Worm (Caenorhabditis elegans) whole organism, late embryonic: ENCODE results near the gene ZK809.5.
A peak's percentile ranks its signal among the peaks of the same experiment; 100 is the strongest.

Experiments used
- C08G9.2 ChIP-seq: sonication (generic microtip); optimal IDR thresholded peaks from 2 replicates; lab custom pipeline; 2016; ENCODE audit warnings: mild to moderate bottlenecking, missing genetic modification characterization, moderate library complexity, missing compliant biosample characterization
- F13H6.1 ChIP-seq: sonication (generic microtip); optimal IDR thresholded peaks from 2 replicates; lab custom pipeline; 2016; ENCODE audit warnings: missing genetic modification characterization, missing compliant biosample characterization
- K02D7.2 ChIP-seq: sonication (generic microtip); optimal IDR thresholded peaks from 2 replicates; lab custom pipeline; 2017; ENCODE audit warnings: mild to moderate bottlenecking, missing genetic modification characterization, missing compliant biosample characterization
- T23F11.4 ChIP-seq: fragments of 200-800 bp; sonication (Bioruptor generic); optimal IDR thresholded peaks from 2 replicates; lab custom pipeline; 2018; ENCODE audit warnings: mild to moderate bottlenecking, missing genetic modification characterization, missing compliant biosample characterization
- ceh-19 ChIP-seq: fragments of 200-800 bp; sonication (Bioruptor generic); optimal IDR thresholded peaks from 2 replicates; lab custom pipeline; 2018; ENCODE audit warnings: mild to moderate bottlenecking, missing genetic modification characterization, missing compliant biosample characterization
- ceh-24 ChIP-seq: sonication (generic microtip); optimal IDR thresholded peaks from 2 replicates; lab custom pipeline; 2016; ENCODE audit warnings: mild to moderate bottlenecking, missing genetic modification characterization, missing compliant biosample characterization
- ceh-30 ChIP-seq: fragments of 150-350 bp; optimal IDR thresholded peaks from 2 replicates; lab custom pipeline; 2014; ENCODE audit warnings: missing biosample characterization, missing genetic modification characterization
- ceh-45 ChIP-seq: fragments of 200-800 bp; sonication (Bioruptor generic); IDR thresholded peaks from 2 replicates; pipeline ENCODE4 v1.3.6; 2022; ENCODE audit warnings: missing genetic modification reagents, missing genetic modification characterization, missing compliant biosample characterization
- ceh-48 ChIP-seq: sonication (generic microtip); optimal IDR thresholded peaks from 2 replicates; lab custom pipeline; 2016; ENCODE audit warnings: missing genetic modification characterization, inconsistent platforms, missing compliant biosample characterization
- ceh-6 ChIP-seq: fragments of 200-800 bp; sonication (Bioruptor generic); optimal IDR thresholded peaks from 2 replicates; lab custom pipeline; 2018; ENCODE audit warnings: mild to moderate bottlenecking, missing genetic modification characterization, missing compliant biosample characterization
- dmd-4 ChIP-seq: sonication (generic microtip); optimal IDR thresholded peaks from 2 replicates; lab custom pipeline; 2016; ENCODE audit warnings: borderline replicate concordance, missing genetic modification characterization, missing compliant biosample characterization
- elt-2 ChIP-seq: sonication (generic microtip); optimal IDR thresholded peaks from 2 replicates; lab custom pipeline; 2016; ENCODE audit warnings: missing genetic modification reagents, missing genetic modification characterization, missing compliant biosample characterization
- elt-4 ChIP-seq: sonication (generic microtip); optimal IDR thresholded peaks from 2 replicates; lab custom pipeline; 2016; ENCODE audit warnings: missing genetic modification characterization, missing compliant biosample characterization
- ets-4 ChIP-seq: sonication (generic microtip); optimal IDR thresholded peaks from 2 replicates; lab custom pipeline; 2016; ENCODE audit warnings: missing genetic modification characterization, missing compliant biosample characterization
- eyg-1 ChIP-seq: sonication (generic microtip); optimal IDR thresholded peaks from 2 replicates; lab custom pipeline; 2016; ENCODE audit warnings: missing genotype, missing genetic modification characterization, missing compliant biosample characterization
- fax-1 ChIP-seq: sonication (generic microtip); optimal IDR thresholded peaks from 2 replicates; lab custom pipeline; 2016; ENCODE audit warnings: missing genotype, missing genetic modification characterization, missing compliant biosample characterization
- fkh-10 ChIP-seq: fragments of 150-350 bp; optimal IDR thresholded peaks from 2 replicates; lab custom pipeline; 2014; ENCODE audit warnings: missing biosample characterization, missing genetic modification reagents, missing genetic modification characterization
- gmeb-2 ChIP-seq: sonication (generic microtip); optimal IDR thresholded peaks from 2 replicates; lab custom pipeline; 2016; ENCODE audit warnings: missing genetic modification characterization, inconsistent platforms, missing compliant biosample characterization
- hlh-15 ChIP-seq: sonication (generic microtip); optimal IDR thresholded peaks from 2 replicates; lab custom pipeline; 2016; ENCODE audit warnings: missing genetic modification characterization, missing compliant biosample characterization
- hlh-30 ChIP-seq: sonication (generic microtip); optimal IDR thresholded peaks from 2 replicates; lab custom pipeline; 2017; ENCODE audit warnings: antibody characterized with exemption, missing genetic modification characterization, missing compliant biosample characterization; ENCODE audit not compliant: insufficient read depth
- hlh-8 ChIP-seq: sonication (generic microtip); optimal IDR thresholded peaks from 2 replicates; lab custom pipeline; 2016; ENCODE audit warnings: missing genotype, missing genetic modification characterization, missing compliant biosample characterization
- lim-6 ChIP-seq: sonication (generic microtip); optimal IDR thresholded peaks from 2 replicates; lab custom pipeline; 2016; ENCODE audit warnings: missing genetic modification characterization, missing compliant biosample characterization
- nhr-232 ChIP-seq: sonication (generic microtip); optimal IDR thresholded peaks from 2 replicates; lab custom pipeline; 2016; ENCODE audit warnings: missing genetic modification characterization, missing compliant biosample characterization
- npax-4 ChIP-seq: sonication (generic microtip); optimal IDR thresholded peaks from 2 replicates; lab custom pipeline; 2016; ENCODE audit warnings: missing genetic modification characterization, missing compliant biosample characterization
- pat-9 ChIP-seq: fragments of 200-800 bp; sonication (Bioruptor generic); optimal IDR thresholded peaks from 2 replicates; lab custom pipeline; 2018; ENCODE audit warnings: mild to moderate bottlenecking, missing genetic modification characterization, moderate library complexity, missing compliant biosample characterization
- pax-1 ChIP-seq: fragments of 150-350 bp; optimal IDR thresholded peaks from 2 replicates; lab custom pipeline; 2014; ENCODE audit warnings: missing biosample characterization, missing genetic modification characterization
- pha-2 ChIP-seq: sonication (generic microtip); optimal IDR thresholded peaks from 2 replicates; lab custom pipeline; 2017; ENCODE audit warnings: mild to moderate bottlenecking, missing genetic modification characterization, missing compliant biosample characterization
- pros-1 ChIP-seq: fragments of 150-350 bp; optimal IDR thresholded peaks from 2 replicates; lab custom pipeline; 2014; ENCODE audit warnings: missing biosample characterization, missing genetic modification reagents, missing genetic modification characterization
- ref-2 ChIP-seq: sonication (generic microtip); optimal IDR thresholded peaks from 2 replicates; lab custom pipeline; 2016; ENCODE audit warnings: missing genetic modification characterization, missing compliant biosample characterization
- rnt-1 ChIP-seq: sonication (generic microtip); optimal IDR thresholded peaks from 2 replicates; lab custom pipeline; 2016; ENCODE audit warnings: missing genetic modification characterization, missing compliant biosample characterization
- tbx-2 ChIP-seq: sonication (generic microtip); optimal IDR thresholded peaks from 2 replicates; lab custom pipeline; 2016; ENCODE audit warnings: missing genetic modification characterization, missing compliant biosample characterization
- unc-3 ChIP-seq, 2 experiments: fragments of 200-800 bp in 1 of 2; sonication (Bioruptor generic) in 1 of 2; sonication (generic microtip) in 1 of 2; conservative IDR thresholded peaks in 1 of 2; optimal IDR thresholded peaks in 1 of 2; 2 replicates each; pipeline versions ENCODE4 v1.3.6 to Lab custom; 2016 to 2022; ENCODE audit warnings: missing compliant biosample characterization in 2 of 2, missing genetic modification characterization in 2 of 2, missing genetic modification reagents in 1 of 2
- unc-42 ChIP-seq: sonication (generic microtip); optimal IDR thresholded peaks from 2 replicates; lab custom pipeline; 2016; ENCODE audit warnings: missing genotype, missing genetic modification characterization, missing compliant biosample characterization
- unc-55 ChIP-seq: sonication (generic microtip); optimal IDR thresholded peaks from 2 replicates; lab custom pipeline; 2017; ENCODE audit warnings: missing biosample characterization, missing genetic modification reagents, missing genetic modification characterization
- unc-86 ChIP-seq: sonication (generic microtip); optimal IDR thresholded peaks from 2 replicates; lab custom pipeline; 2016; ENCODE audit warnings: missing genetic modification characterization, missing compliant biosample characterization

The ZK809.5 gene

ce11 chrIV:11636409-11636723 is 20.2 kb upstream of the ZK809.5 start, which contains the start of gene F58B3.6:
Gene F58B3.6, plus strand, starts transcription at chrIV:11636648.
- TF ChIP-seq hlh-30 (tag; lab: Kevin White, UChicago) (peak; percentile 67), ceh-19 (GFP tag; lab: Kevin White, UChicago) (no peak)
- TF ChIP-seq, all 69 proteins: peak for 1

- TF ChIP-seq rnt-1 (tag; lab: Kevin White, UChicago) (no peak), ceh-30 (tag; lab: Kevin White, UChicago) (no peak), ceh-19 (GFP tag; lab: Kevin White, UChicago) (no peak), ets-4 (no peak), eyg-1 (no peak), ceh-45 (GFP tag; lab: Robert Waterston, UW) (no peak), lim-6 (tag; lab: Kevin White, UChicago) (no peak), dmd-4 (no peak), F13H6.1 (no peak), unc-86 (tag; lab: Kevin White, UChicago) (no peak), unc-42 (tag; lab: Kevin White, UChicago) (no peak), unc-3 (GFP tag; conservative IDR thresholded peaks at IDR 0.05; lab: Robert Waterston, UW) (no peak), unc-3 (tag; optimal IDR thresholded peaks at IDR 0.05; lab: Kevin White, UChicago) (no peak), hlh-30 (tag; lab: Kevin White, UChicago) (no peak), K02D7.2 (tag; lab: Kevin White, UChicago) (no peak), elt-4 (tag; lab: Kevin White, UChicago) (no peak), hlh-15 (tag; lab: Kevin White, UChicago) (no peak), pat-9 (tag; lab: Kevin White, UChicago) (no peak), fax-1 (tag; lab: Kevin White, UChicago) (no peak)
- TF ChIP-seq, all 69 proteins: peak for 0
These were observed 18.5 kb upstream of the ZK809.5 start, which contains the start of gene rbm-17 for ce11 chrIV:11638016-11638415. Gene rbm-17, plus strand, starts transcription at chrIV:11638316.

- peak; percentile 71 for TF ChIP-seq elt-2 (tag; lab: Kevin White, UChicago)
- no peak for TF ChIP-seq hlh-8 (tag; lab: Kevin White, UChicago)
- TF ChIP-seq, all 69 proteins: peak for 1
These were observed 15.6 kb upstream of the ZK809.5 start, which contains the start of gene ttr-50 for ce11 chrIV:11640915-11641314. Gene ttr-50, minus strand, starts transcription at chrIV:11641015.

- no peak for TF ChIP-seq pha-2 (tag; lab: Kevin White, UChicago)
- no peak for TF ChIP-seq F13H6.1
- no peak for TF ChIP-seq rnt-1 (tag; lab: Kevin White, UChicago)
- TF ChIP-seq gmeb-2 (tag; lab: Kevin White, UChicago): no peak
- TF ChIP-seq ets-4: no peak
- TF ChIP-seq npax-4 (tag; lab: Kevin White, UChicago): no peak
- no peak for TF ChIP-seq pax-1 (tag; lab: Kevin White, UChicago)
- no peak for TF ChIP-seq pros-1 (tag; lab: Kevin White, UChicago)
These were observed 14.7 kb upstream of the ZK809.5 start, which contains the start of gene ZK809.1 for ce11 chrIV:11641802-11642201. Gene ZK809.1, plus strand, starts transcription at chrIV:11642102.

- TF ChIP-seq nhr-232 (tag; lab: Kevin White, UChicago): no peak
- TF ChIP-seq pros-1 (tag; lab: Kevin White, UChicago): no peak
- TF ChIP-seq fkh-10 (GFP tag; lab: Kevin White, UChicago): no peak
- TF ChIP-seq unc-3 (GFP tag; conservative IDR thresholded peaks at IDR 0.05; lab: Robert Waterston, UW): no peak
- no peak for TF ChIP-seq unc-3 (tag; optimal IDR thresholded peaks at IDR 0.05; lab: Kevin White, UChicago)
- TF ChIP-seq ceh-45 (GFP tag; lab: Robert Waterston, UW): no peak
- no peak for TF ChIP-seq K02D7.2 (tag; lab: Kevin White, UChicago)
- TF ChIP-seq ceh-48 (tag; lab: Kevin White, UChicago): no peak
- no peak for TF ChIP-seq C08G9.2 (tag; lab: Kevin White, UChicago)
- no peak for TF ChIP-seq ceh-19 (GFP tag; lab: Kevin White, UChicago)
- no peak for TF ChIP-seq tbx-2 (tag; lab: Kevin White, UChicago)
- no peak for TF ChIP-seq elt-2 (tag; lab: Kevin White, UChicago)
- no peak for TF ChIP-seq pha-2 (tag; lab: Kevin White, UChicago)
- TF ChIP-seq hlh-15 (tag; lab: Kevin White, UChicago): no peak
- TF ChIP-seq ceh-24 (tag; lab: Kevin White, UChicago): no peak
- no peak for TF ChIP-seq ceh-6 (GFP tag; lab: Kevin White, UChicago)
- TF ChIP-seq T23F11.4 (GFP tag; lab: Kevin White, UChicago): no peak
- no peak for TF ChIP-seq unc-55
- no peak for TF ChIP-seq elt-4 (tag; lab: Kevin White, UChicago)
- no peak for TF ChIP-seq ref-2
These were observed 12.7 kb upstream of the ZK809.5 start, which contains the start of gene prx-2 for ce11 chrIV:11643829-11644228. Gene prx-2, plus strand, starts transcription at chrIV:11644129.
